Worm (Caenorhabditis elegans) whole organism, L2 larva: ENCODE results near the gene K05F1.9.
A peak's percentile ranks its signal among the peaks of the same experiment; 100 is the strongest.

Experiments used
- C34F6.9 ChIP-seq: fragments of 150-350 bp; optimal IDR thresholded peaks from 2 replicates; lab custom pipeline; 2014; ENCODE audit warnings: missing biosample characterization, missing genetic modification characterization
- F13H6.1 ChIP-seq: sonication (generic microtip); optimal IDR thresholded peaks from 2 replicates; lab custom pipeline; 2016; ENCODE audit warnings: missing genetic modification characterization, missing compliant biosample characterization
- R02D3.7 ChIP-seq: fragments of 150-350 bp; optimal IDR thresholded peaks from 2 replicates; lab custom pipeline; 2014; ENCODE audit warnings: missing biosample characterization, missing genetic modification characterization
- Y55F3AM.14 ChIP-seq: fragments of 200-800 bp; sonication (Bioruptor generic); optimal IDR thresholded peaks from 2 replicates; lab custom pipeline; 2018; ENCODE audit warnings: mild to moderate bottlenecking, missing genetic modification characterization, missing compliant biosample characterization
- ZK546.5 ChIP-seq: sonication (generic microtip); optimal IDR thresholded peaks from 2 replicates; lab custom pipeline; 2017; ENCODE audit warnings: missing biosample characterization, missing genetic modification characterization
- alr-1 ChIP-seq: fragments of 150-350 bp; optimal IDR thresholded peaks from 2 replicates; lab custom pipeline; 2014; ENCODE audit warnings: missing biosample characterization, missing genetic modification characterization
- aly-2 ChIP-seq: fragments of 150-350 bp; optimal IDR thresholded peaks from 2 replicates; lab custom pipeline; 2014; ENCODE audit warnings: missing biosample characterization, missing genetic modification characterization
- ama-1 ChIP-seq: fragments of 150-350 bp; optimal IDR thresholded peaks from 2 replicates; lab custom pipeline; 2018; ENCODE audit warnings: inconsistent platforms
- blmp-1 ChIP-seq: sonication (generic microtip); optimal IDR thresholded peaks from 2 replicates; lab custom pipeline; 2017; ENCODE audit warnings: missing genetic modification characterization, mild to moderate bottlenecking, missing compliant biosample characterization, antibody characterized with exemption, moderate library complexity; ENCODE audit not compliant: insufficient read depth
- ceh-16 ChIP-seq: fragments of 150-350 bp; optimal IDR thresholded peaks from 2 replicates; lab custom pipeline; 2014; ENCODE audit warnings: missing biosample characterization, missing genetic modification characterization
- ceh-82 ChIP-seq: fragments of 150-350 bp; optimal IDR thresholded peaks from 2 replicates; lab custom pipeline; 2014; ENCODE audit warnings: missing biosample characterization, missing genetic modification characterization
- crh-2 ChIP-seq: sonication (generic microtip); optimal IDR thresholded peaks from 2 replicates; lab custom pipeline; 2017; ENCODE audit warnings: missing biosample characterization, missing genetic modification characterization
- dmd-4 ChIP-seq: sonication (generic microtip); optimal IDR thresholded peaks from 2 replicates; lab custom pipeline; 2017; ENCODE audit warnings: missing biosample characterization, missing genetic modification characterization
- egl-27 ChIP-seq: sonication (generic microtip); optimal IDR thresholded peaks from 3 replicates; lab custom pipeline; 2017; ENCODE audit warnings: missing biosample characterization, missing genetic modification reagents, missing genetic modification characterization
- elt-1 ChIP-seq: fragments of 150-350 bp; optimal IDR thresholded peaks from 2 replicates; lab custom pipeline; 2014; ENCODE audit warnings: missing biosample characterization, missing genetic modification characterization
- elt-3 ChIP-seq: sonication (generic microtip); optimal IDR thresholded peaks from 2 replicates; lab custom pipeline; 2017; ENCODE audit warnings: missing biosample characterization, missing genetic modification characterization
- fos-1 ChIP-seq: fragments of 150-350 bp; optimal IDR thresholded peaks from 2 replicates; lab custom pipeline; 2014; ENCODE audit warnings: missing biosample characterization, missing genetic modification characterization
- gmeb-1 ChIP-seq: fragments of 150-350 bp; optimal IDR thresholded peaks from 2 replicates; lab custom pipeline; 2014; ENCODE audit warnings: missing biosample characterization, missing genetic modification characterization
- lin-11 ChIP-seq: fragments of 150-350 bp; sonication (generic microtip); optimal IDR thresholded peaks from 2 replicates; lab custom pipeline; 2014; ENCODE audit warnings: missing biosample characterization, missing genetic modification characterization, inconsistent platforms, mixed read lengths
- lin-13 ChIP-seq: fragments of 150-350 bp; optimal IDR thresholded peaks from 2 replicates; lab custom pipeline; 2014; ENCODE audit warnings: missing biosample characterization, missing genetic modification reagents, missing genetic modification characterization
- lin-39 ChIP-seq: fragments of 150-350 bp; optimal IDR thresholded peaks from 2 replicates; lab custom pipeline; 2014; ENCODE audit warnings: missing biosample characterization, missing genetic modification reagents, missing genetic modification characterization
- lsy-2 ChIP-seq, 2 experiments: fragments of 150-350 bp in 1 of 2; sonication (generic microtip) in 1 of 2; optimal IDR thresholded peaks; 2 replicates each; lab custom pipeline; 2014 to 2017; ENCODE audit warnings: missing biosample characterization in 2 of 2, missing genetic modification characterization in 2 of 2
- mab-5 ChIP-seq: fragments of 150-350 bp; optimal IDR thresholded peaks from 2 replicates; lab custom pipeline; 2014; ENCODE audit warnings: missing biosample characterization, missing genetic modification characterization
- mbf-1 ChIP-seq: sonication (generic microtip); optimal IDR thresholded peaks from 2 replicates; lab custom pipeline; 2017; ENCODE audit warnings: missing biosample characterization, missing genetic modification characterization
- mdl-1 ChIP-seq, 2 experiments: fragments of 150-350 bp in 1 of 2; sonication (generic microtip) in 1 of 2; optimal IDR thresholded peaks; 2 replicates each; lab custom pipeline; 2017; ENCODE audit warnings: missing biosample characterization in 2 of 2, missing genetic modification characterization in 2 of 2
- nhr-10 ChIP-seq: sonication (generic microtip); optimal IDR thresholded peaks from 2 replicates; lab custom pipeline; 2017; ENCODE audit warnings: missing biosample characterization, missing genetic modification characterization
- nhr-11 ChIP-seq: fragments of 150-350 bp; optimal IDR thresholded peaks from 2 replicates; lab custom pipeline; 2014; ENCODE audit warnings: missing biosample characterization, missing genetic modification characterization
- nhr-12 ChIP-seq: fragments of 150-350 bp; optimal IDR thresholded peaks from 2 replicates; lab custom pipeline; 2014; ENCODE audit warnings: missing biosample characterization, missing genetic modification characterization
- nhr-129 ChIP-seq: fragments of 150-350 bp; optimal IDR thresholded peaks from 2 replicates; lab custom pipeline; 2014; ENCODE audit warnings: missing biosample characterization, missing genetic modification characterization
- nhr-21 ChIP-seq: fragments of 150-350 bp; optimal IDR thresholded peaks from 2 replicates; lab custom pipeline; 2014; ENCODE audit warnings: missing biosample characterization, missing genetic modification characterization
- nhr-23 ChIP-seq: fragments of 150-350 bp; optimal IDR thresholded peaks from 2 replicates; lab custom pipeline; 2014; ENCODE audit warnings: missing biosample characterization, missing genetic modification reagents, missing genetic modification characterization
- nhr-237 ChIP-seq: fragments of 150-350 bp; optimal IDR thresholded peaks from 2 replicates; lab custom pipeline; 2014; ENCODE audit warnings: missing biosample characterization, missing genetic modification characterization
- nhr-25 ChIP-seq: fragments of 150-350 bp; sonication (generic microtip); optimal IDR thresholded peaks from 3 replicates; lab custom pipeline; 2014; ENCODE audit warnings: missing biosample characterization, missing genetic modification characterization
- nhr-6 ChIP-seq: fragments of 150-350 bp; optimal IDR thresholded peaks from 2 replicates; lab custom pipeline; 2014; ENCODE audit warnings: missing biosample characterization, missing genetic modification characterization
- nhr-77 ChIP-seq: fragments of 150-350 bp; optimal IDR thresholded peaks from 2 replicates; lab custom pipeline; 2014; ENCODE audit warnings: missing biosample characterization, missing genetic modification characterization
- peb-1 ChIP-seq: fragments of 150-350 bp; optimal IDR thresholded peaks from 2 replicates; lab custom pipeline; 2014; ENCODE audit warnings: missing biosample characterization, missing genetic modification characterization
- sem-4 ChIP-seq: fragments of 150-350 bp; optimal IDR thresholded peaks from 2 replicates; lab custom pipeline; 2014; ENCODE audit warnings: missing biosample characterization, missing genetic modification reagents, missing genetic modification characterization
- skn-1 ChIP-seq: sonication (generic microtip); optimal IDR thresholded peaks from 2 replicates; lab custom pipeline; 2017; ENCODE audit warnings: missing biosample characterization, missing genetic modification characterization
- sma-3 ChIP-seq: sonication (generic microtip); optimal IDR thresholded peaks from 2 replicates; lab custom pipeline; 2016; ENCODE audit warnings: missing genetic modification reagents, missing genetic modification characterization, missing compliant biosample characterization
- sma-9 ChIP-seq, 2 experiments: fragments of 150-350 bp in 1 of 2; sonication (generic microtip) in 1 of 2; optimal IDR thresholded peaks; 2 replicates each; lab custom pipeline; 2014 to 2016; ENCODE audit warnings: missing genetic modification characterization in 2 of 2, mild to moderate bottlenecking in 1 of 2, missing biosample characterization in 1 of 2, missing compliant biosample characterization in 1 of 2, missing genetic modification reagents in 1 of 2, moderate library complexity in 1 of 2
- snpc-4 ChIP-seq: fragments of 150-350 bp; optimal IDR thresholded peaks from 2 replicates; lab custom pipeline; 2014; ENCODE audit warnings: missing biosample characterization, missing genetic modification characterization
- unc-39 ChIP-seq: fragments of 150-350 bp; optimal IDR thresholded peaks from 2 replicates; lab custom pipeline; 2014; ENCODE audit warnings: missing biosample characterization, missing genetic modification characterization
- unc-55 ChIP-seq: fragments of 150-350 bp; sonication (generic microtip); optimal IDR thresholded peaks from 3 replicates; lab custom pipeline; 2014; ENCODE audit warnings: missing biosample characterization, missing genetic modification reagents, missing genetic modification characterization
- unc-62 ChIP-seq: fragments of 150-350 bp; optimal IDR thresholded peaks from 2 replicates; lab custom pipeline; 2014; ENCODE audit warnings: missing biosample characterization, missing genetic modification reagents, missing genetic modification characterization
- zag-1 ChIP-seq: fragments of 150-350 bp; optimal IDR thresholded peaks from 2 replicates; lab custom pipeline; 2014; ENCODE audit warnings: missing biosample characterization, missing genetic modification characterization
- ztf-1 ChIP-seq: fragments of 200-800 bp; sonication (Bioruptor generic); conservative IDR thresholded peaks from 2 replicates; pipeline ENCODE4 v1.3.6; 2022; ENCODE audit warnings: missing genetic modification characterization, missing compliant biosample characterization
- ztf-11 ChIP-seq: sonication (generic microtip); optimal IDR thresholded peaks from 2 replicates; lab custom pipeline; 2017; ENCODE audit warnings: missing biosample characterization, missing genetic modification characterization
- ztf-4 ChIP-seq: fragments of 150-350 bp; optimal IDR thresholded peaks from 2 replicates; lab custom pipeline; 2014; ENCODE audit warnings: missing biosample characterization, missing genetic modification characterization

The K05F1.9 gene

ce11 chrII:5781935-5782921 lies 18.7 kb downstream of the K05F1.9 start, which contains the start of gene K05F1.6:
K05F1.6 (plus strand) TSS chrII:5782520.
- TF ChIP-seq nhr-23 (tag; lab: Kevin White, UChicago) (no peak), nhr-10 (tag; lab: Kevin White, UChicago) (no peak), unc-62 (GFP tag; lab: Kevin White, UChicago) (no peak), ZK546.5 (tag; lab: Kevin White, UChicago) (no peak), unc-55 (peak; percentile 10), ztf-1 (no peak), skn-1 (tag; lab: Kevin White, UChicago) (no peak), nhr-11 (tag; lab: Kevin White, UChicago) (no peak), fos-1 (tag; lab: Kevin White, UChicago) (peak; percentile 29), mdl-1 (tag; optimal IDR thresholded peaks at IDR 0.05; lab: Kevin White, UChicago) (no peak), ztf-11 (tag; lab: Kevin White, UChicago) (no peak), gmeb-1 (tag; lab: Kevin White, UChicago) (no peak), nhr-129 (tag; lab: Kevin White, UChicago) (peak; percentile 59), nhr-25 (no peak), nhr-21 (tag; lab: Kevin White, UChicago) (peak; percentile 65), alr-1 (tag; lab: Kevin White, UChicago) (no peak), zag-1 (no peak), lin-11 (tag; lab: Kevin White, UChicago) (peak; percentile 48), F13H6.1 (peak; percentile 68), C34F6.9 (tag; lab: Kevin White, UChicago) (peak; percentile 21), ama-1 (lab: Kevin White, UChicago) (no peak), peb-1 (tag; lab: Kevin White, UChicago) (no peak), sma-9 (GFP tag; optimal IDR thresholded peaks at IDR 0.05; lab: Kevin White, UChicago) (peak; percentile 62), sma-9 (tag; optimal IDR thresholded peaks at IDR 0.05; lab: Kevin White, UChicago) (no peak), Y55F3AM.14 (GFP tag; lab: Kevin White, UChicago) (peak; percentile 70), nhr-6 (tag; lab: Kevin White, UChicago) (no peak), ceh-16 (tag; lab: Kevin White, UChicago) (no peak), ceh-82 (tag; lab: Kevin White, UChicago) (no peak), aly-2 (tag; lab: Kevin White, UChicago) (no peak), sem-4 (tag; lab: Kevin White, UChicago) (peak; percentile 26), sma-3 (GFP tag; lab: Kevin White, UChicago) (peak; percentile 63), nhr-77 (tag; lab: Kevin White, UChicago) (no peak), elt-1 (tag; lab: Kevin White, UChicago) (no peak), R02D3.7 (tag; lab: Kevin White, UChicago) (no peak), egl-27 (tag; lab: Kevin White, UChicago) (no peak), lin-39 (tag; lab: Kevin White, UChicago) (no peak), ztf-4 (tag; lab: Kevin White, UChicago) (no peak), snpc-4 (tag; lab: Kevin White, UChicago) (no peak), blmp-1 (tag; lab: Kevin White, UChicago) (no peak), nhr-237 (tag; lab: Kevin White, UChicago) (no peak), nhr-12 (tag; lab: Kevin White, UChicago) (no peak), lin-13 (GFP tag; lab: Kevin White, UChicago) (peak; percentile 70), lsy-2 (tag; optimal IDR thresholded peaks at IDR 0.05; lab: Kevin White, UChicago) (peak; percentile 28 to 50), crh-2 (tag; lab: Kevin White, UChicago) (peak; percentile 63), mab-5 (tag; lab: Kevin White, UChicago) (no peak), dmd-4 (tag; lab: Kevin White, UChicago) (no peak), elt-3 (no peak), mbf-1 (tag; lab: Kevin White, UChicago) (no peak), unc-39 (tag; lab: Kevin White, UChicago) (no peak)
